Fruit fly (Drosophila melanogaster) whole organism, pupa: ENCODE data around the gene CG15473.

Experiments used
- CG10348 ChIP-seq: fragments of 200-800 bp; sonication (Bioruptor generic); IDR thresholded peaks from 2 replicates; pipeline ENCODE4 v1.3.6; 2022; ENCODE audit warnings: missing biosample characterization, missing genetic modification characterization
- CG14655 ChIP-seq: fragments of 200-800 bp; sonication (Bioruptor generic); optimal IDR thresholded peaks from 3 replicates; lab custom pipeline; 2017; ENCODE audit warnings: mild to moderate bottlenecking, missing biosample characterization, missing genetic modification reagents, missing genetic modification characterization
- CG15710 ChIP-seq: fragments of 200-800 bp; sonication (Bioruptor generic); optimal IDR thresholded peaks from 2 replicates; lab custom pipeline; 2018; ENCODE audit warnings: missing biosample characterization, mild to moderate bottlenecking, missing genetic modification characterization, moderate library complexity
- Ets98B ChIP-seq: fragments of 200-800 bp; sonication (Bioruptor generic); IDR thresholded peaks from 2 replicates; pipeline ENCODE4 v1.3.6; 2022; ENCODE audit warnings: missing biosample characterization, missing genetic modification characterization
- Pif1A ChIP-seq: fragments of 200-800 bp; sonication (Bioruptor generic); optimal IDR thresholded peaks from 3 replicates; lab custom pipeline; 2016; ENCODE audit warnings: missing biosample characterization, missing genetic modification characterization
- Snoo ChIP-seq: fragments of 200-800 bp; sonication (Bioruptor generic); optimal IDR thresholded peaks from 3 replicates; lab custom pipeline; 2017; ENCODE audit warnings: missing biosample characterization, mild to moderate bottlenecking, missing genetic modification characterization, inconsistent platforms
- rn ChIP-seq: fragments of 200-800 bp; sonication (Bioruptor generic); IDR thresholded peaks from 2 replicates; pipeline ENCODE4 v1.3.6; 2022; ENCODE audit warnings: missing biosample characterization, missing genetic modification characterization

DNA sequence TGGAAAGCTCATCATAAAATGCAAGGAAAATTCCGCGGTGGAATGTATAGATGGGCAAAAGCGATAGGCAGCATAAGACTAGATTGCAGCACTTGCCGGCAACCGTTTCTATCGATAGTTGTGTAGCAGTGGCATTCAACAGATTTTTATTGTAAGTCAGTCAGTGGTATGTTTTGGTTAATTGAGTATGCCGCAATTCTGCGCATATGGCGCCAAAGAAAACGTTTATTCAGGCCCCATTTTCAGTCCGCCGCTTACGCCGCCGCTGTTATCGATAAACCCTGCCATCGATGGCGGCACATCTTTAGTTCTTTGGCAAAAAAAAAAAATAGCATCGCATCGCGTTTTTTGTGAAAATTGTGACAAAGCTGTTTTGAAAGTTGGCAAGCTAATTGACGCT is 4.5 kb downstream of the CG15473 start, which contains the start of the genes Cbp80 and Torsin:
- TF ChIP-seq CG10348 (no peak), Pif1A (GFP tag; lab: Kevin White, UChicago) (no peak), Snoo (tag; lab: Kevin White, UChicago) (no peak), CG14655 (no peak), Ets98B (GFP tag; lab: Robert Waterston, UW) (no peak), rn (no peak), CG15710 (tag; lab: Kevin White, UChicago) (no peak)
